Worm (Caenorhabditis elegans): Measurements from ENCODE around the gene nep-1.

ce11 chrII:11657079-11657478 is at the start of gene nep-1:
- TF ChIP-seq ama-1 (optimal IDR thresholded peaks at IDR 0.05) = no peak
- no peak for TF ChIP-seq dve-1 (tag; optimal IDR thresholded peaks at IDR 0.05)
- no peak for TF ChIP-seq ceh-24 (tag; optimal IDR thresholded peaks at IDR 0.05)
- no peak for TF ChIP-seq nhr-11 (tag; optimal IDR thresholded peaks at IDR 0.05)
- no peak for TF ChIP-seq ceh-31 (tag; optimal IDR thresholded peaks at IDR 0.05)
- TF ChIP-seq fkh-10 (GFP tag; optimal IDR thresholded peaks at IDR 0.05) = no peak
- TF ChIP-seq unc-55 (GFP tag; optimal IDR thresholded peaks at IDR 0.05) = no peak
- TF ChIP-seq pha-4 (tag; optimal IDR thresholded peaks at IDR 0.05) = no peak
- TF ChIP-seq ceh-30 (tag; optimal IDR thresholded peaks at IDR 0.05) = no peak
- TF ChIP-seq pqm-1 (tag; optimal IDR thresholded peaks at IDR 0.05) = no peak
- TF ChIP-seq lim-6 (tag; optimal IDR thresholded peaks at IDR 0.05) = no peak
